Worm (Caenorhabditis elegans): ENCODE data around the gene sgk-1.

The sgk-1 gene

ce11 chrX:16205880-16206279, 56.0 kb downstream of the sgk-1 start:
- no peak for TF ChIP-seq unc-62 (GFP tag; optimal IDR thresholded peaks at IDR 0.05)

Data from whole organism, dauer.